Worm (Caenorhabditis elegans) whole organism, L4/young adult: ENCODE results near the gene Y43F8C.5.

Source experiments
- W03F9.2 ChIP-seq: fragments of 150-350 bp; optimal IDR thresholded peaks from 2 replicates; lab custom pipeline; 2014; ENCODE audit warnings: missing biosample characterization, missing genetic modification characterization
- dao-5 ChIP-seq: sonication (generic microtip); optimal IDR thresholded peaks from 2 replicates; lab custom pipeline; 2016; ENCODE audit warnings: missing genotype, missing genetic modification characterization, moderate library complexity, missing compliant biosample characterization
- him-1 ChIP-seq: sonication (generic microtip); optimal IDR thresholded peaks from 2 replicates; lab custom pipeline; 2016; ENCODE audit warnings: missing genotype, missing genetic modification reagents, missing genetic modification characterization, missing compliant biosample characterization

DNA sequence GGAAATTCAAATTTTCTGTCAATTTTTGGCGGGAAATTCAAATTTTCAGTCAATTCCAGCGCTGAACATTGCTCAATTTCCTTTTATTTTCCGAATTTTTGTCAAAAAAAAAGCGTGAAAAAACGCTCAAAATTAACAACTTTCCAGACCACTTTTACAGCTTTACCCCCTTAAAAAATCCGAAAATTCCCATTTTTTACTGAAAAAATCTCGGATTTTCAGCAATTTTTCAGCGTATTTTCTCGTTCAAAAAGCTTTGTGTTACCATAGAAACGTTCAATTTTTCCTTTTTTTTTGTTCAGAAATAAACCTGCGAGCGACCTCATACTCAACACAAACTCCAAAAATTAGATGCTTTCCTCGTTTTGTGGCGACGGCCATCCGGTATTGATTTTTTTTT is 42.1 kb upstream of the Y43F8C.5 start, which contains the start of gene mrp-7:
- TF ChIP-seq him-1 (tag; lab: Kevin White, UChicago) (no peak), W03F9.2 (tag; lab: Kevin White, UChicago) (no peak), dao-5 (no peak)
